Worm (Caenorhabditis elegans): Measurements from ENCODE around the gene srw-118.

DNA sequence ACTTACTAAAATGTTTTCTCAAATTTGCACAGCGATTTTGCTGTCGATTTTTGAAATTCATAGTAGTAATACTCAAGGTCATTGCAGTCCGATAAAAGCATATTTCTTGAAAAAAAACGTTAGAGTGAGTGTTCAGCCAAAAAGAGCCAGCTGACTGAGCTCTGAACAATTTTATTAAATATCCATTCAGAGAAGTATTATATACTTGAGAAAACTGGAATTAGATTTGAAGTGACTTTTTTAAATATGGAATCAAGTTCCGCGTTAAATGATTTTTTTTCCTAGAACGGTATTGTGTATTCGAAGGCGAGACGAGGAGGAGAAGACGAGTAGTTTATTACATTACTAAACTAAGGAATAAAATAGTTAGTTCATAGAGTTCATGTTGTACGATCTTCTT lies 11.6 kb upstream of the srw-118 start, which contains the start of gene srw-121:
- no peak for TF ChIP-seq ces-1 (GFP tag; optimal IDR thresholded peaks at IDR 0.05)
- TF ChIP-seq unc-62 (GFP tag; optimal IDR thresholded peaks at IDR 0.05) = no peak
- no peak for TF ChIP-seq aly-2 (tag; optimal IDR thresholded peaks at IDR 0.05)
- no peak for TF ChIP-seq unc-130 (tag; optimal IDR thresholded peaks at IDR 0.05)
- no peak for TF ChIP-seq skn-1 (tag; optimal IDR thresholded peaks at IDR 0.05)
- TF ChIP-seq nhr-77 (tag; optimal IDR thresholded peaks at IDR 0.05) = no peak
- no peak for TF ChIP-seq nhr-28 (tag; optimal IDR thresholded peaks at IDR 0.05)
- no peak for TF ChIP-seq lin-39 (tag; optimal IDR thresholded peaks at IDR 0.05)
- TF ChIP-seq mef-2 (tag; optimal IDR thresholded peaks at IDR 0.05) = no peak
- TF ChIP-seq ztf-4 (tag; optimal IDR thresholded peaks at IDR 0.05) = no peak

Measured in whole organism, L1 larva.